Worm (Caenorhabditis elegans) whole organism, dauer: ENCODE measurements around the gene C14B1.8.

Experiments
- unc-62 ChIP-seq: sonication (generic microtip); optimal IDR thresholded peaks from 2 replicates; lab custom pipeline; 2017; ENCODE audit warnings: missing biosample characterization, missing genetic modification reagents, missing genetic modification characterization

Gene C14B1.8

ce11 chrIII:3719564-3719963, at the start of gene C14B1.8:
Gene C14B1.8, minus strand, starts transcription at chrIII:3719680.
- TF ChIP-seq unc-62 (GFP tag; lab: Kevin White, UChicago): no peak

- no peak for TF ChIP-seq unc-62 (GFP tag; lab: Kevin White, UChicago)
Observed at ce11 chrIII:3768200-3768599, 48.7 kb upstream of the C14B1.8 start, which contains the start of gene gmeb-3. Gene gmeb-3, plus strand, starts transcription at chrIII:3768500.

ce11 chrIII:3765460-3765859, 46.0 kb upstream of the C14B1.8 start, which contains the start of gene C44F1.1:
Gene C44F1.1, minus strand, starts transcription at chrIII:3765560.
- TF ChIP-seq unc-62 (GFP tag; lab: Kevin White, UChicago): no peak

ce11 chrIII:3764584-3764983, 45.1 kb upstream of the C14B1.8 start:
- TF ChIP-seq unc-62 (GFP tag; lab: Kevin White, UChicago): no peak

ce11 chrIII:3764043-3764442, 44.6 kb upstream of the C14B1.8 start:
- TF ChIP-seq unc-62 (GFP tag; lab: Kevin White, UChicago): no peak

ce11 chrIII:3759312-3759711, 39.8 kb upstream of the C14B1.8 start, which contains the start of gene arcp-1:
Gene arcp-1, minus strand, starts transcription at chrIII:3759412.
- no peak for TF ChIP-seq unc-62 (GFP tag; lab: Kevin White, UChicago)

ce11 chrIII:3745138-3745537, 25.7 kb upstream of the C14B1.8 start, which contains the start of gene lin-48:
Gene lin-48, plus strand, starts transcription at chrIII:3745438.
- TF ChIP-seq unc-62 (GFP tag; lab: Kevin White, UChicago): no peak

- no peak for TF ChIP-seq unc-62 (GFP tag; lab: Kevin White, UChicago)
Observed at ce11 chrIII:3743367-3743766, 23.9 kb upstream of the C14B1.8 start.

- no peak for TF ChIP-seq unc-62 (GFP tag; lab: Kevin White, UChicago)
Observed at ce11 chrIII:3742090-3742489, 22.6 kb upstream of the C14B1.8 start.

ce11 chrIII:3738331-3738730, 18.9 kb upstream of the C14B1.8 start:
- TF ChIP-seq unc-62 (GFP tag; lab: Kevin White, UChicago): no peak

ce11 chrIII:3737742-3738141, 18.3 kb upstream of the C14B1.8 start:
- TF ChIP-seq unc-62 (GFP tag; lab: Kevin White, UChicago): no peak

ce11 chrIII:3736302-3736701, 16.8 kb upstream of the C14B1.8 start, which contains the start of gene F34D10.4:
Gene F34D10.4, plus strand, starts transcription at chrIII:3736602.
- TF ChIP-seq unc-62 (GFP tag; lab: Kevin White, UChicago): no peak

- TF ChIP-seq unc-62 (GFP tag; lab: Kevin White, UChicago): no peak
Observed at ce11 chrIII:3735509-3736255, 16.2 kb upstream of the C14B1.8 start.

- TF ChIP-seq unc-62 (GFP tag; lab: Kevin White, UChicago): no peak
Observed at ce11 chrIII:3734990-3735389, 15.5 kb upstream of the C14B1.8 start, which contains the start of gene evl-18. Gene evl-18, minus strand, starts transcription at chrIII:3735039.

ce11 chrIII:3734007-3734406, 14.5 kb upstream of the C14B1.8 start, which contains the start of gene F34D10.3:
Gene F34D10.3, plus strand, starts transcription at chrIII:3734255.
- TF ChIP-seq unc-62 (GFP tag; lab: Kevin White, UChicago): no peak

- TF ChIP-seq unc-62 (GFP tag; lab: Kevin White, UChicago): no peak
Observed at ce11 chrIII:3730475-3730874, 11.0 kb upstream of the C14B1.8 start, which contains the start of gene F34D10.8. Gene F34D10.8, plus strand, starts transcription at chrIII:3730775.

- TF ChIP-seq unc-62 (GFP tag; lab: Kevin White, UChicago): no peak
Observed at ce11 chrIII:3729520-3729919, 10.0 kb upstream of the C14B1.8 start, which contains the start of gene F34D10.9. Gene F34D10.9, minus strand, starts transcription at chrIII:3729620.
